Fruit fly (Drosophila melanogaster) whole organism, pupa: Measurements from ENCODE around the gene RpL23A.
A peak's percentile ranks its signal among the peaks of the same experiment; 100 is the strongest.

Experiments
- CG10348 ChIP-seq: fragments of 200-800 bp; sonication (Bioruptor generic); IDR thresholded peaks from 2 replicates; pipeline ENCODE4 v1.3.6; 2022; ENCODE audit warnings: missing biosample characterization, missing genetic modification characterization
- CG13204 ChIP-seq: fragments of 200-800 bp; sonication (Bioruptor generic); optimal IDR thresholded peaks from 2 replicates; lab custom pipeline; 2018; ENCODE audit warnings: missing biosample characterization, mild to moderate bottlenecking, missing genetic modification characterization, moderate library complexity
- CG15710 ChIP-seq: fragments of 200-800 bp; sonication (Bioruptor generic); optimal IDR thresholded peaks from 2 replicates; lab custom pipeline; 2018; ENCODE audit warnings: missing biosample characterization, mild to moderate bottlenecking, missing genetic modification characterization, moderate library complexity
- CG34367 ChIP-seq: fragments of 200-800 bp; sonication (Bioruptor generic); optimal IDR thresholded peaks from 2 replicates; lab custom pipeline; 2018; ENCODE audit warnings: missing biosample characterization, mild to moderate bottlenecking, missing genetic modification characterization
- CG8159 ChIP-seq: fragments of 200-800 bp; sonication (Bioruptor generic); optimal IDR thresholded peaks from 3 replicates; lab custom pipeline; 2018; ENCODE audit warnings: missing biosample characterization, mild to moderate bottlenecking, missing genetic modification characterization, moderate library complexity
- EcR ChIP-seq: fragments of 200-800 bp; sonication (Bioruptor generic); optimal IDR thresholded peaks from 3 replicates; lab custom pipeline; 2019; ENCODE audit warnings: missing biosample characterization, missing genetic modification characterization, mild to moderate bottlenecking, moderate library complexity, missing genetic modification reagents
- Ets98B ChIP-seq: fragments of 200-800 bp; sonication (Bioruptor generic); IDR thresholded peaks from 2 replicates; pipeline ENCODE4 v1.3.6; 2022; ENCODE audit warnings: missing biosample characterization, missing genetic modification characterization

The RpL23A gene

dm6 chr3L:1618116-1618727 lies 50.2 kb downstream of the RpL23A start, which contains the start of the genes CG13926, ABCB7 and CG33230:
Gene CG13926 (minus strand): TSS chr3L:1618158.
Gene ABCB7 (plus strand): TSS chr3L:1618414.
Gene CG33230 (plus strand): TSS chr3L:1618414.
- no peak for TF ChIP-seq CG34367
- TF ChIP-seq CG13204 (GFP tag; lab: Kevin White, UChicago) = no peak
- TF ChIP-seq CG10348 (GFP tag; lab: Robert Waterston, UW) = no peak
- peak; percentile 6 for TF ChIP-seq CG15710 (tag; lab: Kevin White, UChicago)
- TF ChIP-seq CG8159 (tag; lab: Kevin White, UChicago) = peak; percentile 23
- TF ChIP-seq Ets98B (GFP tag; lab: Robert Waterston, UW) = 0 out of 2 replicates have a peak, but pooled peaks have one; percentile 17
- no peak for TF ChIP-seq EcR (GFP tag; lab: Kevin White, UChicago)
